Fruit fly (Drosophila melanogaster) whole organism, pupa: ENCODE results near the gene MCTS1.

Experiments
- CG10348 ChIP-seq: fragments of 200-800 bp; sonication (Bioruptor generic); IDR thresholded peaks from 2 replicates; pipeline ENCODE4 v1.3.6; 2022; ENCODE audit warnings: missing biosample characterization, missing genetic modification characterization
- CG34367 ChIP-seq: fragments of 200-800 bp; sonication (Bioruptor generic); optimal IDR thresholded peaks from 2 replicates; lab custom pipeline; 2018; ENCODE audit warnings: missing biosample characterization, mild to moderate bottlenecking, missing genetic modification characterization
- CG9948 ChIP-seq: fragments of 200-800 bp; sonication (Bioruptor generic); optimal IDR thresholded peaks from 2 replicates; lab custom pipeline; 2018; ENCODE audit warnings: missing biosample characterization, mild to moderate bottlenecking, missing genetic modification characterization, moderate library complexity
- Pif1A ChIP-seq: fragments of 200-800 bp; sonication (Bioruptor generic); optimal IDR thresholded peaks from 3 replicates; lab custom pipeline; 2016; ENCODE audit warnings: missing biosample characterization, missing genetic modification characterization
- gl ChIP-seq: fragments of 200-800 bp; sonication (Bioruptor generic); optimal IDR thresholded peaks from 2 replicates; lab custom pipeline; 2018; ENCODE audit warnings: missing biosample characterization, mild to moderate bottlenecking, missing genetic modification characterization

dm6 chrX:6022090-6022489 is 15.6 kb upstream of the MCTS1 start:
- TF ChIP-seq gl (tag; lab: Kevin White, UChicago), result no peak
- TF ChIP-seq CG34367 (tag; lab: Kevin White, UChicago), result peak; percentile 23
- TF ChIP-seq CG10348, result no peak
- peak; percentile 51 for TF ChIP-seq Pif1A (GFP tag; lab: Kevin White, UChicago)
- peak; percentile 65 for TF ChIP-seq CG9948 (tag; lab: Kevin White, UChicago)
